Worm (Caenorhabditis elegans): ENCODE measurements around the gene cht-2.

Gene cht-2

DNA sequence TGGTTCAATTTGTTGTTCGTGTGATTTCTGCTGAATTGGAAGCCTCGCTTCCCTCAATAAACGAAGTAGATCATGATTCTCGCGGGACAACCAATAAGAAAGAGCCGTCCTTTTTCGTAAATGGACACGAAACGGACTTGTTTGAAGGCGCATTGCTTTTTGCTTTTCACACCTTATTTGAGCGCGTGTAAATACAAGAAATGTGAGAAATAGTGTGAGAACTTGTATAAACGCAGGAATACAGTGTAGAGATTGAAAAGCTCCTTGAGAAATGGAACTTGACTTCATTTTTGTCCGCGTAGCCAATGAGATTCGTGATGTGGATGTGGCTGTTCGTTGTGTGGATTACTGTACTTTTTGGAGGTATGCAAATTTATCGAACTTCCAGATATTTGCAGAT, at the start of gene cht-2:
Gene cht-2 (plus strand): TSS at position 301 of the 400 bp plus-strand sequence.
- TF ChIP-seq T22C8.4 (GFP tag; IDR thresholded peaks at IDR 0.05) = no peak
- no peak for TF ChIP-seq klf-2 (GFP tag; conservative IDR thresholded peaks at IDR 0.05)
- no peak for TF ChIP-seq ref-1 (GFP tag; conservative IDR thresholded peaks at IDR 0.05)
- no peak for TF ChIP-seq cog-1 (tag; optimal IDR thresholded peaks at IDR 0.05)
- no peak for TF ChIP-seq flt-1 (GFP tag; IDR thresholded peaks at IDR 0.05)
- no peak for TF ChIP-seq tab-1 (GFP tag; IDR thresholded peaks at IDR 0.05)
- TF ChIP-seq med-1 (GFP tag; optimal IDR thresholded peaks at IDR 0.05; ENCODE audit: insufficient read depth) = no peak
- no peak for TF ChIP-seq ztf-23 (GFP tag; IDR thresholded peaks at IDR 0.05)
- TF ChIP-seq ztf-29 (GFP tag; IDR thresholded peaks at IDR 0.05) = no peak

DNA sequence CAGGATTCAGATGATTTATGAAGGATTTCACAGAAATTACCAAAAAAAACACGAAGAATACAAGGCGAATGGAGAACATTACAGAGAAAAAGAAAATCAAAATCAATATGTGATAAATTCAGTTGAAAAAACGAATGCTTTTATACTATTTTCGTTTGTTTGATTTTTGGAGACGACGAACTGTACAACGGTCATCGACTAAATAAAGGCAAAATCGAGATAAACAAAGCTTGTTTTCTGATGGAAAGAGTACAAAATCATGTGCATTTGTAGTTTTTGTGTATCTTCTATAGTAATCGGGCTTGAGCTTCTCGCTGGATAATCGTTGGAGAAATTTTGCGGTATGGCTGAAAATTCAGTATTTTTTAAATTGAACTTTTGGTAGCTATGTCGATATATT, 49.6 kb upstream of the cht-2 start, which contains the start of gene M05D6.8:
Gene M05D6.8 (minus strand): TSS at position 101 of the 400 bp plus-strand sequence.
- no peak for TF ChIP-seq med-1 (GFP tag; optimal IDR thresholded peaks at IDR 0.05; ENCODE audit: insufficient read depth)
- no peak for TF ChIP-seq ref-1 (GFP tag; conservative IDR thresholded peaks at IDR 0.05)
- TF ChIP-seq klf-2 (GFP tag; conservative IDR thresholded peaks at IDR 0.05) = no peak
- no peak for TF ChIP-seq cog-1 (tag; optimal IDR thresholded peaks at IDR 0.05)
- no peak for TF ChIP-seq ztf-29 (GFP tag; IDR thresholded peaks at IDR 0.05)
- TF ChIP-seq tab-1 (GFP tag; IDR thresholded peaks at IDR 0.05) = no peak
- no peak for TF ChIP-seq flt-1 (GFP tag; IDR thresholded peaks at IDR 0.05)

DNA sequence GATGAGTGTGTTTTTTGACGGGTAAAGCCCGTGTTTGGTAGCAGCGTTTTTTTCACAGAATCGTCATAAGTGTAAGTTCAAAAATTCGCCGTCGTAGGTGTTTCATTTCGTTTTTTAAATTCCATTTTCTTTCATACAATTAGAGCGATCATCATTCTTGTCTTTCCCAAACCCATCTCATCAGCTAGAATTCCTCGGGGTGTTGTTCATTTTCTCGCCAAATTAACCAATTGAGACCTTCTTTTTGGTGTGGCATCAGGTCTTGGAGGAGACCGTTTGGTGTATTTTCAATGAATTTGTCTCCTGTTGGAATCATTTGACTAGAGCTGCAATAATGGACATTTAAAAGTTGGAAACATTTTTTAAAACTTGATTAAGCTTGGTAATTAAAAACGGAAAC, 47.8 kb upstream of the cht-2 start:
- no peak for TF ChIP-seq klf-2 (GFP tag; conservative IDR thresholded peaks at IDR 0.05)
- TF ChIP-seq tab-1 (GFP tag; IDR thresholded peaks at IDR 0.05) = no peak
- no peak for TF ChIP-seq ref-1 (GFP tag; conservative IDR thresholded peaks at IDR 0.05)
- no peak for TF ChIP-seq med-1 (GFP tag; optimal IDR thresholded peaks at IDR 0.05; ENCODE audit: insufficient read depth)
- TF ChIP-seq ztf-23 (GFP tag; IDR thresholded peaks at IDR 0.05) = no peak
- TF ChIP-seq cog-1 (tag; optimal IDR thresholded peaks at IDR 0.05) = no peak
- TF ChIP-seq flt-1 (GFP tag; IDR thresholded peaks at IDR 0.05) = no peak
- no peak for TF ChIP-seq T22C8.4 (GFP tag; IDR thresholded peaks at IDR 0.05)
- no peak for TF ChIP-seq ztf-29 (GFP tag; IDR thresholded peaks at IDR 0.05)

DNA sequence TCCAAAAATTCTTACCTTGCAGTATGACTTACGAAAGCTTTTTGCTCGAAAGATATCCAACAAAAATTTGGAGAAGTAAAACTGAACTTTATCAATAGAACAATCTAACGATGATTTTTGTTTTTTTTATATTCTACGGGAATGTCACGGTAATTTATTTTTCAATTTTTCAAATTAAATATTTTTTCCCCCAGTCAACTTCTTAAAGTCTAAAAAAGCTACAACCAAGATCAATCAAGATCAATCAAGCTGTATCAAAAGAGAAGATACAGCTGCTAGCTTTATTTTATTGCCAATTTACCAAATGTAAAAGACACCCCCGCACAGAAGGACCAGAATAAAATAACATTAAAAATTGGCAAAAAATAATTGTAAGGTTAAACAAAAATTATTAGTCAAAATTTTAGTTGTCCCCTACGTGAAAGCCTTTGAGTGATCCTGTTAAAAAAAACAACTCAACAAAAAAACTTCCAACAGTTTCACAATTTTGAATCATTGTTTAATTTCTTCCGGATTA, 45.4 kb upstream of the cht-2 start, which contains the start of the genes M05D6.1 and M05D6.3:
Gene M05D6.1 (minus strand): TSS at position 101 of the 517 bp plus-strand sequence.
Gene M05D6.3 (plus strand): TSS at position 467 of the 517 bp plus-strand sequence.
- TF ChIP-seq ztf-23 (GFP tag; IDR thresholded peaks at IDR 0.05) (no peak), tab-1 (GFP tag; IDR thresholded peaks at IDR 0.05) (no peak), klf-2 (GFP tag; conservative IDR thresholded peaks at IDR 0.05) (no peak), T22C8.4 (GFP tag; IDR thresholded peaks at IDR 0.05) (no peak), med-1 (GFP tag; optimal IDR thresholded peaks at IDR 0.05; ENCODE audit: insufficient read depth) (no peak), ztf-29 (GFP tag; IDR thresholded peaks at IDR 0.05) (no peak)

DNA sequence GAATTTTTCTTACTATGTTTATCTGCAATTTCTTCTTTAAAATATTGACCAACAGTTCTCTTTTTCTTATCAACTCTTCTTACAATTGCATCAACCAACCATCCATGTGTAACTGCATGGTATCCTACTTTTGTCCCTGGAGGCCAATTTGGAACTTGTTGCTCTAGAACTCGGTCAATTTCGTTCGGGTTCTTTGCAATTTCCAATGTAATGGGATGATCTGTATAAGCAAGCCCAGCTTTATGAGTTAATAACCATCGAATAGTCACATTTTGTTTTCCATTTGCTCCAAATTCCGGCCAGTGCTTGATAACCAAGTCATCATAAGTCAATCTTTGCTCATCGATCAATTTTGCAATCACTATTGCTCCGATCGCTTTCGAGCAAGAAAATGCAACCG, 41.4 kb upstream of the cht-2 start:
- TF ChIP-seq klf-2 (GFP tag; conservative IDR thresholded peaks at IDR 0.05) (no peak), ref-1 (GFP tag; conservative IDR thresholded peaks at IDR 0.05) (no peak), med-1 (GFP tag; optimal IDR thresholded peaks at IDR 0.05; ENCODE audit: insufficient read depth) (no peak), tab-1 (GFP tag; IDR thresholded peaks at IDR 0.05) (no peak), cog-1 (tag; optimal IDR thresholded peaks at IDR 0.05) (no peak)

DNA sequence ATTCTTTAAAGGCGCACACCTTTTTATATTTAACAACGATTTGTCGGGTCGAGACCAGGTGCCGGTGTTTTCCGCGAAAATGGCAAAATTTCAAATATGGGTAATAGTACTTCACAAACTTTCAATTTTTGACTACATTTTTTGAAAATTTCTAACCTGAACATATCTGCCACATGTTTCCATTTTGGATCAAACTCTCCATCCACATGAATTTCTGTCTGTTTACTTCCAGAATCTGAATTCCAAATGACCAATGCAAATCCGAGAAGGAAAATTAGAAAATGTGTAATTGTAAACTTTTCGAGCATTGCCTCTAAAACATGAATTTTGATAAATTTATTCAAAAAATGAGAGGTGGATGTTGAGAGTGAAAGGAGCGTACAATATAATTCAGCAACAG, 40.6 kb upstream of the cht-2 start, which contains the start of gene lact-4:
Gene lact-4 (minus strand): TSS at position 313 of the 400 bp plus-strand sequence.
- TF ChIP-seq cog-1 (tag; optimal IDR thresholded peaks at IDR 0.05) = no peak
- TF ChIP-seq ztf-29 (GFP tag; IDR thresholded peaks at IDR 0.05) = no peak

DNA sequence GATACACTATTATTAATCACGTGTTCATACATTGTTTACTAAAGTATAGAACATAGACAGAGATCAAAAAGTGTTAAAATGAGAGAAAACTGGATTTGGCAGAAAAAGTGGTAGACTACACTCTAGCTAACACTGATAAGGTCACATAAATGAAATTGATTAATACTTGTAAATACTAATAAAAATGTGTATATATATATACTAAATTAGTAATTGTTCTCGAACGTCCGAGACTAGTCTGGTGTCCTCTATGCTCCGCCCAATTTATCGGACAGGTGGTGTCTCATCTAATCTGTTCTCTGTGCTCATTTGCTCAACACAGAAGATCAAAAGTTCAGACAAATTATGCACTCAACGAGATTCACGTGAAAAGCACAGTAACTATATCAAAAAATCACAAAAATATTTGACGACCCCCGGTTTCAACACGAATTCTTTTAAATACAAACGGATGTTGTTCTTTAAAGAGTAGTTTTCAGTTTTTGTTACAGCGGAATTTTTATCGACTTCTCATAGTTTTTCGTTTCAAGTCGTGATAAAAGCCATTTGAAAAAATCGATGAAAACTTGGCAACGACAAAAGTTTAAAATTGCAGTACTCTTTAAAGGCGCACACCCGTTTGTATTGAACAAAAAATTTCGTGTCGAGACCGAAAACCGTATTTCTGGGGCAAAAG, 39.6 kb upstream of the cht-2 start:
- TF ChIP-seq cog-1 (tag; optimal IDR thresholded peaks at IDR 0.05) (no peak), ref-1 (GFP tag; conservative IDR thresholded peaks at IDR 0.05) (no peak), klf-2 (GFP tag; conservative IDR thresholded peaks at IDR 0.05) (no peak), tab-1 (GFP tag; IDR thresholded peaks at IDR 0.05) (no peak), med-1 (GFP tag; optimal IDR thresholded peaks at IDR 0.05; ENCODE audit: insufficient read depth) (no peak), T22C8.4 (GFP tag; IDR thresholded peaks at IDR 0.05) (no peak), ztf-23 (GFP tag; IDR thresholded peaks at IDR 0.05) (no peak), flt-1 (GFP tag; IDR thresholded peaks at IDR 0.05) (no peak), ztf-29 (GFP tag; IDR thresholded peaks at IDR 0.05) (no peak)

DNA sequence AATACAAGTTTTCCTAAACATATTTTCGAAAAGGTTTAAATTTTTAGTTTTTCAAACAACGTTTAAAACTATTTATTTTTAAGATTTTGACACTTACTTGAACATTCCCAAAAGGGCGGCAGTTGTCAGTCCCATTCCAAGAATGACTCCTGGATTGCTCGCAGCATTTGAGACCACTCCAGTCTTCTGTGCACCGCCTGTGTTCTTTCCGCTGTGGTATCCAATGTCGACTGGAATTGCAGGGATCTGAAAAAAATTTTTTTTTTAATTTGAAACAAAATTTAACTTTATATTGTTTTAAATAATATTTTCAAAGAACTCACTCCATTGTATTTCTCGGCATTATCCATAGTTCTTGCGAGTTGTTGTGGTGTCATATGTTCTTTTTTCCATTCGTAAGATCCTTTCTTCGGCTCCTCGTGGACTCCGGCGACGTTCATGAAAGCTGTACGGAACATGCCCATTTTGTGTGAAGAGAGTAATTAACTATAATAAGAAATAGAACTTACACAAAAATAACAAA, 38.9 kb upstream of the cht-2 start, which contains the start of gene M05D6.5:
Gene M05D6.5 (minus strand): TSS at position 473 of the 523 bp plus-strand sequence.
- TF ChIP-seq ztf-23 (GFP tag; IDR thresholded peaks at IDR 0.05) = no peak
- TF ChIP-seq ref-1 (GFP tag; conservative IDR thresholded peaks at IDR 0.05) = no peak
- TF ChIP-seq cog-1 (tag; optimal IDR thresholded peaks at IDR 0.05) = no peak
- no peak for TF ChIP-seq ztf-29 (GFP tag; IDR thresholded peaks at IDR 0.05)
- no peak for TF ChIP-seq flt-1 (GFP tag; IDR thresholded peaks at IDR 0.05)
- TF ChIP-seq T22C8.4 (GFP tag; IDR thresholded peaks at IDR 0.05) = no peak
- no peak for TF ChIP-seq tab-1 (GFP tag; IDR thresholded peaks at IDR 0.05)
- TF ChIP-seq med-1 (GFP tag; optimal IDR thresholded peaks at IDR 0.05; ENCODE audit: insufficient read depth) = no peak
- TF ChIP-seq klf-2 (GFP tag; conservative IDR thresholded peaks at IDR 0.05) = no peak

DNA sequence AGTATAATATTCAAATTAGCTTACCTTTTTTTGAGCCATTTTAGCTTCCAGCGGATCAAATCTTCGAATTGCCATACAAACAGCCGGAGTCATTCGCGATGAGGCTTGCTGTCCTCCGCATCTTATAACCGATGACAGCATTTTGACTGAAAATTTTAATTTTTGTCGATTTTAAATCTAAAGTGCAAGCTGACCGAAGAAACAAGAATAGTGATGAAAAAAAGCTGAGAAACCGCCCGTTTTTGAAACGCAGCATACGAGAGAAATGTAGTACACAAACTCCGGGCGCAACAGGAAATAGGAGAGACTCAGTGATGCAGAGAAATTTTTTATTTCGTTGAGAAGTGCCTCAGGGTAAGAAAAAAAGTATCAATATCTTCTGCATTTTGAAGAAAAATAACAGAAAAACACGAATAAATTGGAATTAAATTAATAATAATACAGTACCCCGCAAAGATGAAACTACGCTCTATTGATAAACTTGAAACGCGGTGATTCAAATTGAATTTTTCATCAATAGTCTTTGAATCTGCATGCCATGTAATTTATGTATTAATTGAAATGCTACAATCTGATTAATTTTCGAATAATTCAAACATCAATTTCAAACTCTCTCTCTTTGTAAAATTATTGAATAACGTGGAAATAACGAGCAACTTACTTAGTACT, 37.5 kb upstream of the cht-2 start:
- no peak for TF ChIP-seq T22C8.4 (GFP tag; IDR thresholded peaks at IDR 0.05)
- TF ChIP-seq ztf-23 (GFP tag; IDR thresholded peaks at IDR 0.05) = no peak
- no peak for TF ChIP-seq klf-2 (GFP tag; conservative IDR thresholded peaks at IDR 0.05)
- TF ChIP-seq med-1 (GFP tag; optimal IDR thresholded peaks at IDR 0.05; ENCODE audit: insufficient read depth) = no peak
- no peak for TF ChIP-seq ref-1 (GFP tag; conservative IDR thresholded peaks at IDR 0.05)
- TF ChIP-seq flt-1 (GFP tag; IDR thresholded peaks at IDR 0.05) = no peak
- TF ChIP-seq tab-1 (GFP tag; IDR thresholded peaks at IDR 0.05) = no peak
- no peak for TF ChIP-seq cog-1 (tag; optimal IDR thresholded peaks at IDR 0.05)
- TF ChIP-seq ztf-29 (GFP tag; IDR thresholded peaks at IDR 0.05) = no peak

Measured in whole organism, midembryonic.